Worm (Caenorhabditis elegans): ENCODE results near the gene F35F10.5.

F35F10.5 gene

DNA sequence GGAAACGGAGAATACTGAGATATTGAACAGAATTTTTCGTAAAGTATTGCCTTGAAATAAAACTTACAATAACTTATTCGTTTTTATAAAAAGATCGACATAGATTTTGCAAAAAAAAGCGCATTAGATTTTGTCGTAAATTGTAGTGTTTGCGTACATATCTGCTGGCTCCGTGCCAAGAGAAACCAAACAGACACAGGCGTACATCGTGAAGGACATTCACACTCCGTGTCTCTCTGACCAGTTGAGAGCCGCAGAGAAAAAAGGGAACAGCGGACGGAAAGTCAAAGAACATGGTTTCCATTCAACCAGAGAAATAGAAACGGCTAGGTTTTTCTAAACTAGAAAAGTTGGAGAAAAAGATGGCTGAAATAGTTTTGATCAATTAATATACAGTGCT lies 30.6 kb downstream of the F35F10.5 start, which contains the start of gene arrd-19 (continued):
- TF ChIP-seq attf-6 (GFP tag; IDR thresholded peaks at IDR 0.05) (no peak), unc-62 (GFP tag; optimal IDR thresholded peaks at IDR 0.05) (no peak), Y67H2A.10 (GFP tag; conservative IDR thresholded peaks at IDR 0.05) (no peak), ztf-18 (tag; optimal IDR thresholded peaks at IDR 0.05) (no peak), zfh-2 (GFP tag; conservative IDR thresholded peaks at IDR 0.05) (peak; percentile 49; the same call in 1 of the 2 replicates), attf-3 (GFP tag; conservative IDR thresholded peaks at IDR 0.05) (peak; percentile 42), let-526 (GFP tag; IDR thresholded peaks at IDR 0.05) (peak; percentile 57; the same call in 1 of the 2 replicates), let-607 (tag; optimal IDR thresholded peaks at IDR 0.05) (no peak), dox-1 (GFP tag; IDR thresholded peaks at IDR 0.05) (peak; percentile 97), ZK185.1 (tag; optimal IDR thresholded peaks at IDR 0.05; ENCODE audit: poor library complexity, severe bottlenecking) (peak; percentile 51), F55B11.4 (tag; optimal IDR thresholded peaks at IDR 0.05; ENCODE audit: borderline replicate concordance, insufficient read depth) (no peak), ceh-40 (GFP tag; IDR thresholded peaks at IDR 0.05) (no peak), ceh-27 (GFP tag; optimal IDR thresholded peaks at IDR 0.05) (peak; percentile 63), pbrm-1 (GFP tag; IDR thresholded peaks at IDR 0.05) (peak; percentile 66; the same call in 1 of the 2 replicates), ekl-4 (GFP tag; IDR thresholded peaks at IDR 0.05) (peak; percentile 43; the same call in 1 of the 2 replicates), nhr-90 (tag; optimal IDR thresholded peaks at IDR 0.05) (no peak), Y56A3A.18 (GFP tag; IDR thresholded peaks at IDR 0.05) (peak; percentile 51; the same call in 1 of the 2 replicates), die-1 (tag; optimal IDR thresholded peaks at IDR 0.05) (no peak), nfyb-1 (GFP tag; IDR thresholded peaks at IDR 0.05) (peak; percentile 73; the same call in 1 of the 2 replicates), chd-7 (tag; optimal IDR thresholded peaks at IDR 0.05) (peak; percentile 8)

DNA sequence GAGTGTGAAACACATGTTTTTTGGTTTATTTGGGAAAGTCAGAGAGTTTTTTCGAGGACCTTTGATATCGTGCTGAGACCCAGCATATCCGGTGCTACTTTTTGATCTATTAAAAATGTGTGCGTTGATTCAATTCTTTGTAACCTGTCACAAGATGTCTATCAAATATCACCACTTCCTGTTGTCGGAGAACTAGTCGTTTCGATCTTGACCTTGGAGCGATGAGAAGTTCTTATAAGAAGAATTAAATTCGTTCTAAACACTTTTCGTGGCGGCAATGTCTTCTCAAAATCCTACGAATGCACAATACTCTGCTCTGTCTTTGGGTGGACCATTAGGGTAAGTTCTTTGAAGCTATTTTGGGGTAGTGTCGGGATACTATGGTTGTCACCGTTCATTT lies 31.4 kb downstream of the F35F10.5 start, which contains the start of gene F35F10.1:
Gene F35F10.1 (plus strand): TSS at position 200 of the 400 bp plus-strand sequence.
- TF ChIP-seq bed-1 (GFP tag; IDR thresholded peaks at IDR 0.05) (0 out of 2 replicates have a peak, but pooled peaks have one; percentile 84), athp-1 (tag; optimal IDR thresholded peaks at IDR 0.05) (no peak), madf-3 (GFP tag; IDR thresholded peaks at IDR 0.05) (0 out of 2 replicates have a peak, but pooled peaks have one; percentile 50), B0035.1 (tag; optimal IDR thresholded peaks at IDR 0.05) (no peak)

DNA sequence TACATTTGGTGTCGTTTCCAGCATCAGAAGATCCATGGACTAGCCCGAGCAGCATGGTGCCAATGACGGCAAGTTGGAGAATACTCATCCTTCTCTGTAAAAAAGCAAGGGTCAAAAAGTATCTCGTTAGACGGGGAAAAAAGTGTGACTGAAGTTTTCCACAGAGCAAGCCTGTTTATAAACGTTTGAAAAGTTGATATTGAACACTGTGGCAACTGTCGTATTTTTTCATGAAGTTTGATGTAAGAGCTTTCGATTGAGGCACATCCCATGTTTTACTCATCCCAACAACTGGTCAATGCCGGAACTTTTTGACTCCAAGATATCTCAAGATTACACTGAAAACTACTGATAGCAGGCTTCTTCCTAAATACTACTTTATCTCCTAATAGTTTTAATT lies 34.2 kb downstream of the F35F10.5 start, which contains the start of gene F35F10.13:
Gene F35F10.13 (minus strand): TSS at position 101 of the 400 bp plus-strand sequence.
- TF ChIP-seq D2030.7 (GFP tag; IDR thresholded peaks at IDR 0.05) = no peak
- TF ChIP-seq ceh-91 (GFP tag; IDR thresholded peaks at IDR 0.05) = no peak
- no peak for TF ChIP-seq lin-40 (tag; optimal IDR thresholded peaks at IDR 0.05)
- TF ChIP-seq ZK185.1 (tag; optimal IDR thresholded peaks at IDR 0.05; ENCODE audit: poor library complexity, severe bottlenecking) = no peak
- TF ChIP-seq nfya-1 (tag; optimal IDR thresholded peaks at IDR 0.05; ENCODE audit: borderline replicate concordance, insufficient read depth) = no peak
- no peak for TF ChIP-seq madf-6 (GFP tag; IDR thresholded peaks at IDR 0.05)
- TF ChIP-seq tlf-1 (GFP tag; optimal IDR thresholded peaks at IDR 0.05) = no peak
- TF ChIP-seq F57C9.4 (tag; optimal IDR thresholded peaks at IDR 0.05) = no peak
- TF ChIP-seq ekl-4 (GFP tag; IDR thresholded peaks at IDR 0.05) = no peak
- no peak for TF ChIP-seq ama-1 (optimal IDR thresholded peaks at IDR 0.05)
- no peak for TF ChIP-seq ama-1 (GFP tag; optimal IDR thresholded peaks at IDR 0.05)
- no peak for TF ChIP-seq F22D6.2 (tag; optimal IDR thresholded peaks at IDR 0.05)
- TF ChIP-seq hmg-1.2 (GFP tag; IDR thresholded peaks at IDR 0.05) = no peak
- no peak for TF ChIP-seq ceh-79 (tag; optimal IDR thresholded peaks at IDR 0.05)
- TF ChIP-seq B0336.3 (GFP tag; IDR thresholded peaks at IDR 0.05) = no peak
- TF ChIP-seq B0019.2 (GFP tag; conservative IDR thresholded peaks at IDR 0.05) = no peak
- no peak for TF ChIP-seq nhr-90 (tag; optimal IDR thresholded peaks at IDR 0.05)
- TF ChIP-seq ets-4 (GFP tag; optimal IDR thresholded peaks at IDR 0.05) = no peak
- no peak for TF ChIP-seq Y53G8AR.9 (GFP tag; conservative IDR thresholded peaks at IDR 0.05)
- no peak for TF ChIP-seq akir-1 (GFP tag; optimal IDR thresholded peaks at IDR 0.05)

Measured in whole organism, young adult.